Fruit fly (Drosophila melanogaster) whole organism: ENCODE data around the gene Kaz-m1.

ENCODE experiments used
- CG8478 ChIP-seq: fragments of >200 bp; optimal IDR thresholded peaks from 2 replicates; lab custom pipeline; 2018; ENCODE audit warnings: inconsistent platforms
- Dll ChIP-seq: fragments of >200 bp; optimal IDR thresholded peaks from 2 replicates; lab custom pipeline; 2017
- EcR ChIP-seq, 2 experiments: fragments of >200 bp; optimal IDR thresholded peaks; 2 replicates each; lab custom pipeline; 2017; ENCODE audit warnings: missing biosample characterization in 2 of 2, missing genetic modification characterization in 2 of 2, missing genetic modification reagents in 2 of 2
- pan ChIP-seq: fragments of >200 bp; optimal IDR thresholded peaks from 2 replicates; lab custom pipeline; 2017
- psq ChIP-seq: fragments of >200 bp; optimal IDR thresholded peaks from 2 replicates; lab custom pipeline; 2017
- usp ChIP-seq: fragments of >200 bp; optimal IDR thresholded peaks from 2 replicates; lab custom pipeline; 2017; ENCODE audit warnings: missing biosample characterization, missing genetic modification characterization, mixed read lengths

Kaz-m1 gene

dm6 chr3R:26011542-26011941, 3.0 kb upstream of the Kaz-m1 start:
- TF ChIP-seq CG8478 (lab: Kevin White, UChicago) (no peak), Dll (lab: Kevin White, UChicago) (no peak)

DNA sequence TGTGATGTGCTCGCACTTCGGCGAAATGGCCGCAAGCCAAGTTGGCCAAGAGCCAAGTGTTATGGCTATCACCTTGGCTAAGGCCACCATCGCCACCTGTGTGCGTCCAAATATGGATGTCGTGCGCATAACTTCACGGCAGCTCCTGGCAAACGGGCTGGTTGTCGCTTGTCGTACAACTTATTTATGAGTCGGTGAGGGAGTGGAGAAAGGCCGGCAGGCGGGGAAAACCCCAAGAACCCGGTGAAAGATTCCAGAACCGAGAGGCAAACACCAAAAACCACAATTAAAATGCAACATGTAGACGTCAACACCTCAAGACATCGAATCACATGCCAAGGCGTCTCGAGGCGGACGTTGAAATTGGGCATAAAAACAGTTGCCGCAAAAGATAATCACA, 2.2 kb upstream of the Kaz-m1 start:
- no peak for TF ChIP-seq psq

- peak in 1 of 2 experiments; percentile 30 for TF ChIP-seq EcR (GFP tag; optimal IDR thresholded peaks at IDR 0.05; lab: Kevin White, UChicago)
- no peak for TF ChIP-seq Dll (lab: Kevin White, UChicago)
Observed at dm6 chr3R:26012801-26013663, 1.5 kb upstream of the Kaz-m1 start.

- TF ChIP-seq EcR (GFP tag; optimal IDR thresholded peaks at IDR 0.05; lab: Kevin White, UChicago) (no peak), usp (GFP tag; lab: Kevin White, UChicago) (no peak), CG8478 (lab: Kevin White, UChicago) (no peak), Dll (lab: Kevin White, UChicago) (no peak), psq (no peak), pan (lab: Kevin White, UChicago) (no peak)
Observed at dm6 chr3R:26013664-26013948, 915 bp upstream of the Kaz-m1 start.

dm6 chr3R:26017294-26017770, 2.8 kb downstream of the Kaz-m1 start:
- TF ChIP-seq Dll (lab: Kevin White, UChicago) (peak; percentile 17), EcR (GFP tag; optimal IDR thresholded peaks at IDR 0.05; lab: Kevin White, UChicago) (peak in 1 of 2 experiments; percentile 29), CG8478 (lab: Kevin White, UChicago) (no peak)

DNA sequence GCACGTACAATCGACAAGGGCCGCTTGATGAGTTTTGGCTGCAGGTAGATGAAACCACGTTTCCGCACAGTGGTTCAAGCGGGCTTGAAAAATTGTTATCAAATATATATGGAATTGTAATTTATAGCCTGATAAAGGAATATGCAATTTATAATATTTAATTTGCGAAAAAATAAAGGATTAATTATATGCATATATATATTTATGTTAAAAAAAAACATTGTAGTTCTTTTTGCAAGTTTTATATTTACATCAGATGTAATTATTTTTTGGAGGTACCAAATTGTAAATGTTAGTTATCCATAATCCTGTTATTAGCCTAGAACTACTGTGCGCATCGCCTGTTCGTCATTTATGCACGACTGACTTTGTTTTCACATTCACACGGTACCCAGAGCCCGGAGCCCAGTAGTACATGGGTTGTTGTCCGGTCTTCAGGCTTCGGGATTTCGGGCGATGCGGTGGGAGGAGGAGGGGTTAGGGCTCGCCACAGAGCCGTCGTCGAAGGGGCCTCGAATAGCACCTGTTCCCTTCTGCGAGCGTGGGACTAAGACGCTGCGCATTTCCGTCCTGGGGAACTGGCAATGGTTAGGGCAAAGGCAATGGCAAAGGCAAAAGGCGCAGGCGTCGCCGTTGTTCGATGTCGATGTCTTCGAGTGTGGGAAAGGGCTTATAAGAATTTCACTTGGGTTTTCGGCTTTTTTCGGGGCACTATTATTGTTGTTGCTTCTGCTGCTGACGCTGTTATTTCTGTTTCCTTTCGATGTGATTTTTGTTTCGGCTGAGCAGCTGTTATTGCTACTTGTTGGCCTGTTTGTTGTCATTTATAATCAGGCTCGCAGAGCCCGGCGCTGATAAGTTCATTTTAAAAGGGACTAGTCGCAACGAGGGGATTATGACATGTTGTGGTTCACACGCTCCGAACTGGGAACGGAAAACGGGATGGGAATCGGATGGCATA, 3.5 kb downstream of the Kaz-m1 start:
- TF ChIP-seq psq (no peak), Dll (lab: Kevin White, UChicago) (no peak), EcR (GFP tag; optimal IDR thresholded peaks at IDR 0.05; lab: Kevin White, UChicago) (peak in 1 of 2 experiments; percentile 36), usp (GFP tag; lab: Kevin White, UChicago) (no peak), CG8478 (lab: Kevin White, UChicago) (no peak), pan (lab: Kevin White, UChicago) (no peak)

- no peak for TF ChIP-seq psq
- TF ChIP-seq Dll (lab: Kevin White, UChicago) = no peak
- no peak for TF ChIP-seq usp (GFP tag; lab: Kevin White, UChicago)
- TF ChIP-seq EcR (GFP tag; optimal IDR thresholded peaks at IDR 0.05; lab: Kevin White, UChicago) = no peak
- TF ChIP-seq pan (lab: Kevin White, UChicago) = no peak
- no peak for TF ChIP-seq CG8478 (lab: Kevin White, UChicago)
Observed at dm6 chr3R:26019232-26019631, 4.7 kb downstream of the Kaz-m1 start.

DNA sequence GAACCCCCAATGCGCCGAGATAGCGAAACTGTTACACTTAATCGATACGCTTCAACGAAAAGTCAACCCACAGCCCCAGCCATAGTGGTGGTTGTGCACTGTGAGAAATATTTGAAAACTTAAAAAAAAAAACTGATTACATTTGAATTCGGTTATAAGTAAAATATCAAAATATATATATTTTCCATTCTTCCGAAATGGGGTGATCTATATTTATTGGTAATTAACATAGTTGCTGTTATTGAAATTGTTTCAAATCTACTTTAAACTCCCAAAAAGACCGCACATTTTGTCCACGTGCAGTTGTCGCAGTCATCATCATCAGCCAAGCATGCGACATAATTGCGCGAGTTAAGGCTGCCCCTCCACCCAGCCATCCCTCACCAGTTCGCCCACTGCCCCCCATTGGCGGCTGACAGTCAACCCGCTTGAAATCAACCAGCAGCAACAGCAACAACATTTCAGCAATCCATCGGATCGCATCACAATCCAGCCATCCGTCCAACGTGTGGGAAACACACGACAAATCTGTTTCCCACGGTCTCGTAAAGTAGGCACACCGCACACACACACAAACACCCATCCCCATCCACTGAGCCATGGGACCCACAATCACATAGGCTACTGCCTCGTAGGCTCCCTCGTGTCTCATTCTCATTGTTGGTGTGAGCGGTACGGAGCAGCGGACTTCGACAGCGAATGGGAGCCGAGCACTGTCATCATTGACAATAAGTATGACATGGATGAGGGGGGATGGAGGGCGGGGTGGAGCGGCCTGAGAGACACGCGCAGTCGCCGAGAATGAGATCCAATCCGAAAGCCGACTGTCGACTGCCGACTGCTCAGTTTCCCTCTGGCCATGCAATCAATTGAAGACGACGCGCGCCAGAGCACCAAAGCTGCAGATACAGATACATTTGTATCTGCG, 6.0 kb downstream of the Kaz-m1 start:
- TF ChIP-seq EcR (GFP tag; optimal IDR thresholded peaks at IDR 0.05; lab: Kevin White, UChicago) (no peak), Dll (lab: Kevin White, UChicago) (peak; percentile 72)

DNA sequence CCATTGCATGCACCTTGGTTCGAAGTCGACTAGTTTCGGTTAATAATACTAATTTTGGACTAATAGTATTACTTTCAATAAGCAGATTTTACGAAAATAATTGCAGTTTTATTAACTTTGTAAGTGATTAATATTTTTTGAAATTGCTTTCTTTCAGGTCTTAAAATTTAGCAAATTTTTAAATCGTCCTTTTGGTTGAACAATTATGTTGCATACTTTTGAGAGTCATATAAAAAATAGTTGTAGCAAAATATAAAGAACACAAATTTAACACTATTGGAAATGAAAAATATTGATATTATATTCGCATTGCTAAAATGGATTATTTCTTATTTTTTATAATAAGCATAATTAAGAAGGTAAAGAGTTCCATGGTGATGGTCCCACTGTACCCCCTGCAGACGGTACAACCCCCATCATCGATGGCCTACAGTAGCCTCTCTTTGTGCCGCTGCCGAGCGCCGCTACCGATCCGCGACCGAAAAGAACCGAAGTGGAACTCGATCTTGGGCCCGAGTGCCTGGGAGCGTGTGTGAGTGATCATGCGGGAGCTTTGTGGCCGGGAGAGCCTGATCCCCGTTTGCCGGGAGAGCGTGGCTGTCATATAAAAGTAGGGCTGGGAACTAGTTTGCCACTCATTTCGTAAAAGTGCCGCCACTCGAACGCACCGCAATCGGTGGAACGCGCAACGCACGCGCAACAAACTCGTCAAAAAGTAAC, 6.8 kb downstream of the Kaz-m1 start:
- TF ChIP-seq Dll (lab: Kevin White, UChicago) (peak; percentile 62), EcR (GFP tag; optimal IDR thresholded peaks at IDR 0.05; lab: Kevin White, UChicago) (no peak)

DNA sequence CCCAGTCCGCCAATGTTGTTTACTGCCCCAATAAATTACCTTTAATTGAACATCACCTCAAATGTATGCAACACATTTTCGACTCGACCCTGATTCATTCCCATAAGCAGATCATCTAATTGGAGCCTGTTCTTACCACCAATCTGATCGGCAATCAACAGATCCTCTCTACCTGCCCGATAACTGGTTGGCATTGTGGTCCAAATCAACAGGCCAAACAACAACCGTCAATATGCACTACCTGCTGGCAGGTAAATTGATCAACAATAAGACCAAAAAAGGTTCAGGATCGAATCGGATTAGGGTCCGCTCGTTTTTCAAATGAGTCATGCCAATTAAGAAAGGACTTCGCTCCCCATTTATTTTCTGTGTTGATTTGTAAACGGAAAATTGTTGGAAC, 8.7 kb downstream of the Kaz-m1 start:
- TF ChIP-seq EcR (GFP tag; optimal IDR thresholded peaks at IDR 0.05; lab: Kevin White, UChicago) (no peak), Dll (lab: Kevin White, UChicago) (no peak), usp (GFP tag; lab: Kevin White, UChicago) (no peak), CG8478 (lab: Kevin White, UChicago) (no peak)

dm6 chr3R:26024596-26025213, 10.2 kb downstream of the Kaz-m1 start:
- TF ChIP-seq psq = no peak
- TF ChIP-seq EcR (GFP tag; optimal IDR thresholded peaks at IDR 0.05; lab: Kevin White, UChicago) = no peak
- TF ChIP-seq usp (GFP tag; lab: Kevin White, UChicago) = no peak
- no peak for TF ChIP-seq CG8478 (lab: Kevin White, UChicago)
- no peak for TF ChIP-seq pan (lab: Kevin White, UChicago)
- TF ChIP-seq Dll (lab: Kevin White, UChicago) = no peak
